Fruit fly (Drosophila melanogaster) whole organism, adult: Measurements from ENCODE around the gene Tasp1.

Source experiments
- CG11617 ChIP-seq: fragments of 200-800 bp; sonication (Bioruptor generic); optimal IDR thresholded peaks from 2 replicates; lab custom pipeline; 2017; ENCODE audit warnings: mild to moderate bottlenecking, missing biosample characterization, missing genetic modification reagents, missing genetic modification characterization
- CG12768 ChIP-seq: fragments of 200-800 bp; sonication (Bioruptor generic); optimal IDR thresholded peaks from 2 replicates; lab custom pipeline; 2017; ENCODE audit warnings: missing biosample characterization, missing genetic modification characterization, mild to moderate bottlenecking, moderate library complexity, missing genetic modification reagents
- CG14711 ChIP-seq: fragments of 200-800 bp; sonication (Bioruptor generic); optimal IDR thresholded peaks from 2 replicates; lab custom pipeline; 2018; ENCODE audit warnings: missing biosample characterization, mild to moderate bottlenecking, missing genetic modification characterization, moderate library complexity
- CG1620 ChIP-seq: fragments of 200-800 bp; sonication (Bioruptor generic); optimal IDR thresholded peaks from 2 replicates; lab custom pipeline; 2016; ENCODE audit warnings: missing biosample characterization, missing genetic modification characterization
- CG33017 ChIP-seq: fragments of 200-800 bp; sonication (Bioruptor generic); optimal IDR thresholded peaks from 2 replicates; lab custom pipeline; 2018; ENCODE audit warnings: missing biosample characterization, mild to moderate bottlenecking, missing genetic modification characterization, moderate library complexity
- CG5204 ChIP-seq: fragments of 200-800 bp; sonication (Bioruptor generic); optimal IDR thresholded peaks from 2 replicates; lab custom pipeline; 2016; ENCODE audit warnings: missing biosample characterization, missing genetic modification characterization
- CG7045 ChIP-seq: fragments of 200-800 bp; sonication (Bioruptor generic); optimal IDR thresholded peaks from 2 replicates; lab custom pipeline; 2017; ENCODE audit warnings: missing biosample characterization, mild to moderate bottlenecking, missing genetic modification characterization
- CG7101 ChIP-seq: fragments of 200-800 bp; sonication (Bioruptor generic); optimal IDR thresholded peaks from 2 replicates; lab custom pipeline; 2018; ENCODE audit warnings: missing biosample characterization, mild to moderate bottlenecking, missing genetic modification characterization, moderate library complexity
- Clk ChIP-seq: fragments of 200-800 bp; sonication (Bioruptor generic); optimal IDR thresholded peaks from 2 replicates; lab custom pipeline; 2017; ENCODE audit warnings: missing biosample characterization, missing genetic modification characterization
- Crg-1 ChIP-seq: fragments of 200-800 bp; sonication (Bioruptor generic); optimal IDR thresholded peaks from 2 replicates; lab custom pipeline; 2016; ENCODE audit warnings: missing biosample characterization, missing genetic modification characterization
- Hr96 ChIP-seq: fragments of 200-800 bp; sonication (Bioruptor generic); optimal IDR thresholded peaks from 2 replicates; lab custom pipeline; 2016; ENCODE audit warnings: missing biosample characterization, missing genetic modification characterization
- Mnt ChIP-seq: fragments of 200-800 bp; sonication (Bioruptor generic); optimal IDR thresholded peaks from 2 replicates; lab custom pipeline; 2016; ENCODE audit warnings: missing biosample characterization, mild to moderate bottlenecking, missing genetic modification characterization
- bab1 ChIP-seq: fragments of 200-800 bp; sonication (Bioruptor generic); optimal IDR thresholded peaks from 3 replicates; lab custom pipeline; 2019; ENCODE audit warnings: missing biosample characterization, mild to moderate bottlenecking, missing genetic modification characterization, moderate library complexity
- cic ChIP-seq: fragments of 200-800 bp; sonication (Bioruptor generic); optimal IDR thresholded peaks from 2 replicates; lab custom pipeline; 2017; ENCODE audit warnings: missing biosample characterization, mild to moderate bottlenecking, missing genetic modification characterization, moderate library complexity
- cnc ChIP-seq, 2 experiments: fragments of >200 bp; optimal IDR thresholded peaks; 2 replicates each; lab custom pipeline; 2017
- kay ChIP-seq: fragments of 200-800 bp; sonication (Bioruptor generic); peaks from one replicate; lab custom pipeline; 2016; ENCODE audit warnings: missing biosample characterization, missing genetic modification characterization, borderline replicate concordance
- ovo ChIP-seq: fragments of 200-800 bp; sonication (Bioruptor generic); optimal IDR thresholded peaks from 2 replicates; lab custom pipeline; 2016; ENCODE audit warnings: missing biosample characterization, missing genetic modification characterization
- pad ChIP-seq: fragments of 200-800 bp; sonication (Bioruptor generic); optimal IDR thresholded peaks from 3 replicates; lab custom pipeline; 2017; ENCODE audit warnings: missing biosample characterization, missing genetic modification characterization, mild to moderate bottlenecking, moderate library complexity, missing genetic modification reagents
- tj ChIP-seq: fragments of 200-800 bp; sonication (Bioruptor generic); optimal IDR thresholded peaks from 3 replicates; lab custom pipeline; 2017; ENCODE audit warnings: missing biosample characterization, mild to moderate bottlenecking, missing genetic modification characterization, moderate library complexity
- toe ChIP-seq: fragments of 200-800 bp; sonication (Bioruptor generic); optimal IDR thresholded peaks from 2 replicates; lab custom pipeline; 2016; ENCODE audit warnings: missing biosample characterization, missing genetic modification characterization

Tasp1 gene

DNA sequence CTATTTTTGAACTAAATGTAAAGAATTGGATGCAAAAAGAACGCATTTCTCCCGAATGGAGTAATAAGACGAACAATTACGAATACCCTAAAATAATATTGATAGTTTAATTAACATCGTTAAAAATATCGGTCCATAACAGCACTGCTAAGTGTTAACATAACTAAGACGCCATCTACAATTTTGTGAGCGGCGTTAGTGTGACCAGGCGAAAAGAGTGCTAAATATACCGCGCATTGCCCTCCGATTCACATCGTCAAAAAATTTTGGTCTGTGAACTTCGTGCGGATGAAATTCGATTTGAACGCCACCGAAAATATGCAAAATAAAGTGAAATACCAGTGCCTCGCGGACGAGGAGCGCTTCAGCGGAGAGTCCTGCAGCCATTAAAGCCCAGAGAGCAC is 35.6 kb downstream of the Tasp1 start, which contains the start of gene Mbs:
Gene Mbs, plus strand, starts transcription at position 241 of the 404 bp plus-strand sequence.
- TF ChIP-seq Hr96 (peak; percentile 56), toe (GFP tag; lab: Kevin White, UChicago) (peak; percentile 29), CG1620 (GFP tag; lab: Kevin White, UChicago) (peak; percentile 24), CG5204 (GFP tag; lab: Kevin White, UChicago) (peak; percentile 22), CG7101 (peak; percentile 38), CG14711 (tag; lab: Kevin White, UChicago) (peak; percentile 27), Mnt (GFP tag; lab: Kevin White, UChicago) (peak; percentile 29), cic (GFP tag; lab: Kevin White, UChicago) (no peak), bab1 (peak; percentile 33), CG11617 (GFP tag; lab: Kevin White, UChicago) (no peak), CG12768 (GFP tag; lab: Kevin White, UChicago) (no peak), kay (GFP tag; lab: Kevin White, UChicago) (peak; percentile 60)

DNA sequence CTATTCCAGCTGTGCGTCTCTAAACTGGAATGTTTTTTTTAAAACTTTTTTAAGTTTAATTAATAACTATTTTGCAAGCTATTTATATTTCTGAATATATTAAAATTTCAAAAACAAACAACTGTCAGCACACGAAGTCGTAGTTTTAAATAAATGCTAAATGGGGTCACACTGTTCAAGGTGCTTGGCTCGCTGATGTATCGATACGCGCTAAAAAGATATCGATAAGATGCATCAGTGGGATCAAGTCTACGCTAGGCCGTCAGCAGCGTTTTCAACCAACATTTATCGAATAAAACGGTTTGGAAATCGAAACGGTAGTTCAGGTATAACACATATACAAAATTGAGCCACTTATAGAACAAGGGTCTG is 36.5 kb downstream of the Tasp1 start, which contains the start of gene Diap1:
Gene Diap1, minus strand, starts transcription at position 148 of the 372 bp plus-strand sequence.
- peak; percentile 33 for TF ChIP-seq bab1
- TF ChIP-seq CG11617 (GFP tag; lab: Kevin White, UChicago), result no peak
- peak; percentile 35 for TF ChIP-seq Mnt (GFP tag; lab: Kevin White, UChicago)
- peak; percentile 44 for TF ChIP-seq toe (GFP tag; lab: Kevin White, UChicago)
- no peak for TF ChIP-seq ovo
- TF ChIP-seq CG14711 (tag; lab: Kevin White, UChicago), result no peak
- peak; percentile 89 for TF ChIP-seq kay (GFP tag; lab: Kevin White, UChicago)

DNA sequence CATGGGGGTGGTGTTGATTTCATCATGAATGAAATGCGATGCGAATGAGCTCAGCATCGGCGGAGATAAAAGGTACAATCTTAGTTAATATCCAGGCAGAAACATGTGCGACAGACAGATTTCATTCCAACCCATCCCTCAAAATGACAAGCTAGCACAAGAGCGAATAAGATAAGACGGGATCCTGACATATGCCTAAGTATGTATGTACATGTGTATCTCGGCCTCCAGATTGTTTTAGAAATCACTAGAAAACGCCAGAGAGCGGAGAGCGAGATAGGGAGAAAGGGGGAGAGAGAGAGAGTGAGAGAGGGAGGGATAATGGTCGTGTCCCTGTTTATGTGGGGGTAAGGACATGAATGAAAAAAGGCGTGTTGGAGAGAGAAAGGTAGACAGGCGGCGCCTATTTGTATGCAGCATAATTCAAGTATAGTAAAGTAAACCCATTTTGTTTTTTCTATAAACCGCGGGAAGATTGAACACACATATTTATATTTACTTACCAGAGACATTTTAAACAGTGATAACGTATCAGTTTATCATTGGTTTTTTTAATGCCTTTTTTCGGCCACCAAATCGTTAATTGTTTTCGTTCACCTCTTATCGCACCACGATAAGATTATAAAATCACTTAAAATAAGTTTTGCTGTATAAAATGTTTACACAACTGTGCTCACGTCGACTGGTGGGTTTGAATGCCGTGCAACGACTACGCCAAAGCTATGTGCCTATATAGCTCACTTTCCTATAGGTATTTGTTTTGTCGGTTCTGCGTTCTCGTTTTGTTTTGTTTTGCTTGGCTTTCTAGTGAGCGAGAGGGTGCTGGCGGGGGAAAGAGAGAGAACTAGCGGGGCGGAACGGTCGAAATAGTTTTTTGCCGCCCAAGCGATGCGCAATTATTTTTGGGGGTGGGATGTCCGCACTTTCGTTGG is 37.1 kb downstream of the Tasp1 start:
- TF ChIP-seq ovo (peak; percentile 48), toe (GFP tag; lab: Kevin White, UChicago) (no peak), CG5204 (GFP tag; lab: Kevin White, UChicago) (no peak), bab1 (no peak), cic (GFP tag; lab: Kevin White, UChicago) (peak; percentile 93), Crg-1 (peak; percentile 47), CG14711 (tag; lab: Kevin White, UChicago) (peak; percentile 33), Mnt (GFP tag; lab: Kevin White, UChicago) (peak; percentile 79), CG12768 (GFP tag; lab: Kevin White, UChicago) (peak; percentile 75), Clk (GFP tag; lab: Kevin White, UChicago) (peak; percentile 39), CG33017 (tag; lab: Kevin White, UChicago) (peak; percentile 82), CG7101 (peak; percentile 38), cnc (optimal IDR thresholded peaks at IDR 0.05; lab: Kevin White, UChicago) (no peak), kay (GFP tag; lab: Kevin White, UChicago) (peak; percentile 47), CG11617 (GFP tag; lab: Kevin White, UChicago) (peak; percentile 78), CG7045 (GFP tag; lab: Kevin White, UChicago) (peak; percentile 23), pad (GFP tag; lab: Kevin White, UChicago) (peak; percentile 21), CG1620 (GFP tag; lab: Kevin White, UChicago) (peak; percentile 19), Hr96 (peak; percentile 13), tj (GFP tag; lab: Kevin White, UChicago) (peak; percentile 17)

DNA sequence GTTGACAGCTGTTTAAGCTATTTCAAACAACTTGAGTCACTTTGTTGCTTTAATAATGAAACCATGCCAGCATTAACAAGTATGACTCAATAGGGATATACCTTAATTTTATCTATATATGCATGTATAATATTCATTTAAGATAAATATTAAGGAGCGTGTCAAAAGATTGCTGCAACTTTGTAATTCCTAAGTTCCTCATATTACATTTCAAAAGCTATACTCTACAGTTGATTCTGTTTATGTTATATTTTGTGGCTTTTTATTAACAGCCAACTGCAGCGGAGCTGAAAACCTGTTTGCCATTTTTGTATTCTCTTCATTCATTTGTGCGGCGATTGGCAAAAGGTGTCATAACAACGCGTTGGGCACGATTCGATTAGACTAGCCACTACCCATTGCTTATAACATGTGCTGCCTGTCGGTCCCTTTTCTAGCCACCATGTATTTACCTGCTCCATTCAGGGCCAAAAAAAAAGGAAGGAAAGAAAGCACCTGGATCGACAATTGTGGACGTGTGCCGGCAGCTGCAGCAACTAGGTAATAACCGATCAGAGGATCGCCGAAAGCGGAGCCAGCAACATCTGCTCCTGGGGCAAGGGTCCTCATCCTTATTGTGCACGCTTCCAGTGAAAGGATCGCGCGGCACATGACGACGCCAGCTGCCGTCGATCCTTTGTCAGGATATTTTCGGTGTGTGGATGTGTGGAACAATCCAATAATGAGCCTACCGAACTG is 38.4 kb downstream of the Tasp1 start:
- no peak for TF ChIP-seq CG11617 (GFP tag; lab: Kevin White, UChicago)
- TF ChIP-seq cnc (optimal IDR thresholded peaks at IDR 0.05; lab: Kevin White, UChicago), result no peak
- no peak for TF ChIP-seq CG5204 (GFP tag; lab: Kevin White, UChicago)
- TF ChIP-seq pad (GFP tag; lab: Kevin White, UChicago), result no peak
- TF ChIP-seq Mnt (GFP tag; lab: Kevin White, UChicago), result no peak

DNA sequence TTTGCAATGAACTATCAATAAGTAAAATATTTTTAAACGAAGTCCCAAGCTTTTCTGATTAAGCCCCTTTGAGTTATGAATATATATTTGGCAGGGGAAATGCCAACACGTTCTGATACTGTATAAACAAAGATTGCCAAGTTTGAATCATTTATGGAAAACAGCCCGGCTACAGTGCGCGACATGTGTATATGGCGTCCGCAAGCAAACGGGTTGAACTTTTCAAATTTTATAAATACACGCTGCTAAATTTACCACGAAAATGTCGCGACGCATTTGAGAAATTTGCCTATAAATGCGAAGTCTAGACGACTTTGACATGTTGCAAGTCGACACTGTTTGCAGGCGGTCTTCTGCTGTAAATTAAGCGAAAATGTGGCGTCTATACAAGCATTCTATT is 39.2 kb downstream of the Tasp1 start:
- no peak for TF ChIP-seq Hr96
- peak; percentile 68 for TF ChIP-seq pad (GFP tag; lab: Kevin White, UChicago)
- TF ChIP-seq CG7101, result peak; percentile 37
- peak; percentile 56 for TF ChIP-seq kay (GFP tag; lab: Kevin White, UChicago)
- no peak for TF ChIP-seq CG5204 (GFP tag; lab: Kevin White, UChicago)
- TF ChIP-seq CG14711 (tag; lab: Kevin White, UChicago), result no peak
- TF ChIP-seq Crg-1, result no peak
- TF ChIP-seq CG12768 (GFP tag; lab: Kevin White, UChicago), result peak; percentile 64
- peak; percentile 17 for TF ChIP-seq CG33017 (tag; lab: Kevin White, UChicago)
- peak; percentile 36 for TF ChIP-seq tj (GFP tag; lab: Kevin White, UChicago)
- TF ChIP-seq ovo, result no peak
- peak; percentile 49 for TF ChIP-seq CG7045 (GFP tag; lab: Kevin White, UChicago)
- TF ChIP-seq toe (GFP tag; lab: Kevin White, UChicago), result no peak
- no peak for TF ChIP-seq cic (GFP tag; lab: Kevin White, UChicago)
- TF ChIP-seq bab1, result peak; percentile 49
- TF ChIP-seq CG1620 (GFP tag; lab: Kevin White, UChicago), result no peak
- TF ChIP-seq CG11617 (GFP tag; lab: Kevin White, UChicago), result peak; percentile 5
- TF ChIP-seq cnc (optimal IDR thresholded peaks at IDR 0.05; lab: Kevin White, UChicago), result no peak
- TF ChIP-seq Mnt (GFP tag; lab: Kevin White, UChicago), result peak; percentile 4
- TF ChIP-seq Clk (GFP tag; lab: Kevin White, UChicago), result peak; percentile 27
